Worm (Caenorhabditis elegans) whole organism, L4/young adult: ENCODE measurements around the gene egal-1.

Source experiments
- W03F9.2 ChIP-seq: fragments of 150-350 bp; optimal IDR thresholded peaks from 2 replicates; lab custom pipeline; 2014; ENCODE audit warnings: missing biosample characterization, missing genetic modification characterization
- dao-5 ChIP-seq: sonication (generic microtip); optimal IDR thresholded peaks from 2 replicates; lab custom pipeline; 2016; ENCODE audit warnings: missing genotype, missing genetic modification characterization, moderate library complexity, missing compliant biosample characterization
- him-1 ChIP-seq: sonication (generic microtip); optimal IDR thresholded peaks from 2 replicates; lab custom pipeline; 2016; ENCODE audit warnings: missing genotype, missing genetic modification reagents, missing genetic modification characterization, missing compliant biosample characterization

Gene egal-1

DNA sequence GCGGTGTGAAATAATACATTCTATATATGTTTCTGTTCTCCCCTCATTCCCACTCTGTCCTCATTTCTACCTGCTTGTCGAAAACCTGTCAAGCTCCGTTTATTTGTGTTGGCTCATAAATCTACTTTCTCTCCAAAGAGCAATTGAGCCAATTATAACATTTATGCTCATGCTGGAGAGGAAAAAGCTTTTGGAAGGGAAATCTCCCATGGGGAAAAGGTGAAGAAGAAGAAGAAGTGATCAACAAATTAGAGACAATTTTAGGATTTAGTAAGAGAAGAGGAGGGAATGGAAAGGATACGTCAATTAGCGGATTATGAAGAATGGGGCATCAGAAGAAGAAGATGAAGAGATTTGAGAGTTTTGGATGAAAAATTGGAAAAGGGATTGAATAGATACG, 14.9 kb upstream of the egal-1 start:
- no peak for TF ChIP-seq him-1

DNA sequence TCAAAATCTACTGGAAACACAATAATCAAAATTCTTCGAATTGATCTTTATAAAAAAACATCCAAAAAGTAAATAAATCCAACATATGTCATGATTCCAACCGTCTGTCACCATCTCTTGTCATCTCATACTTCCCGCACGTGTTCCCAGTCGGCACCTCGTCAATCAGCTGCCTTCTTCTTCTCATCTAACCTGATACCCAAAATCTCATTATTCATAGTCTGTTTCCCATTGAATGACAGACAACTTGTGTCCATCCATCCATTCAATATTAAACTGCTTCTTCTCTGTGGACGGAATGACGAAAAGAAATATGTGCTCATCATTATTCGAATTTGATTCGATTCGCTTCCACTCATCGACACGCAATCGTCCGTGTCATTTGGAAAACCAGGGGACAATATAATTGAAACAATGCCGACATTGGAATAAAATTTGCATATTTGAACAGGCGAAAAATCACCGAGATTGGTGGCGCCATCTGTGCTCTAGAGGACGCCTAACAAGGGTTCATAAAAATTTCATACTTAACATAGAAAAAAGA, 13.4 kb upstream of the egal-1 start:
- no peak for TF ChIP-seq him-1
- no peak for TF ChIP-seq W03F9.2 (tag; lab: Kevin White, UChicago)
- no peak for TF ChIP-seq dao-5 (tag; lab: Kevin White, UChicago)

DNA sequence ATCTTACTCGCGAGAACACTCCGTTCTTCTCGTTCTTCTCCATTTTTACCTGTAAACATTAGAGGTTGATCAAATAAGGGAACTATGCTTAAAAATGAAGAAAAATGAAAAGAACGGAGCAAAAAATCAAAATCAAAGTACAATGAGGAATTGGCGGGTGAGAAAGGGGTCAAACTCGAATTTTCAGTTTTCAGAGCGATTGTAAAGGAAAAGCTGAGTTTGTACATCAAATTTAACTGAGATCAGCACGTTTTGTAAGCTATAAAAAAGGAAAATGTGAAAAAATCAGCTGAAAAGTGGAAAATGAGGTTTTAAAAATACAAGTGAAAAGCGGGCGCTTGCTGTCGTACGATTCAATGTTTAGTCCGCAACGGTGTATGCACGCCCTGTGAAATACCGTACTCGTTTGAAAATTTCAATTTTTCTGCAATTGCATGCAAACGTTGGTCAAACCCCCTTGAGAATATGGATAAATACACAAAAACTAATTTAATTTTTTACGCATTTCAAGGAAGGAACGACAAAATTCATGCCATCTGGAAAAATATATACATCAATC, 10.4 kb upstream of the egal-1 start, which contains the start of gene oops-1:
Gene oops-1, minus strand, starts transcription at position 51 of the 559 bp plus-strand sequence.
- TF ChIP-seq dao-5 (tag; lab: Kevin White, UChicago) (no peak), him-1 (no peak), W03F9.2 (tag; lab: Kevin White, UChicago) (peak; percentile 13)

DNA sequence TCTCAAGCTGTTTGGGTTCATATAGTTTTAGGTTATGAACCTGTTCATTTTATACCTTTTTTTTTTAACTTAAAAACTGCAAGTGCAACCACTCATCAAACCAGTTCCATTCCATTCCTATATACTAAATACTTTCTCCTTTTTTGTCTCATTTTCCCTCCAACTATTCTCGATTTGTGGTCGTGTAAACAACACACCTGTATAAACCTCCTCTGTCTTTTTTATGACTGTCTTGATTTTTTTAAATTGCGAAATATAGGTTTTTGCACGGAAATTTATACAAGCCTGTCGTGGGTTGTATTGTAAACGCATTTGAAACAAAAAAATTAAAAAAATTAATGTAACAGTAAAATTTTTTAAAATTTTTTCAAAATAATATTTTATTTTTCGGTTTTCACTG, 8.1 kb upstream of the egal-1 start:
- TF ChIP-seq dao-5 (tag; lab: Kevin White, UChicago): no peak

DNA sequence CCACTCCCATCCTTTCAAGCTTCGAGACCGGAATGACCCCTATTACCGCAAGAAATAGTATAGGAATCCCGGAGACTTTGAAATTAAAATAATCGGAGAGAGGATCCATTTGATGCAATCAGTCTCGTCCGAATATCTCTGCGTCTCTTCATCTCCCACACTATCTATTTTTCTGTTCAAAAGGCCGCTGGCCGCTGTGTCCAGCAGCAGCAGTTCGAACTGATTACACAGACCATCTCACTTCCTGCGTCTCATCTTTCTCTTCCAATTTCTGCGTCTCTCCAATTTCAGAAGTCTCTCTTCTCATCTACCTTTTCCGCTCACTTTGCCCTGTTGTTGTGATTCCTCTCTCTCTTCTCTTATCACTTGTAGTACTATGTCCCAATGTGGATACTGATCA, 7.1 kb upstream of the egal-1 start:
- TF ChIP-seq W03F9.2 (tag; lab: Kevin White, UChicago) (no peak), dao-5 (tag; lab: Kevin White, UChicago) (no peak), him-1 (no peak)

DNA sequence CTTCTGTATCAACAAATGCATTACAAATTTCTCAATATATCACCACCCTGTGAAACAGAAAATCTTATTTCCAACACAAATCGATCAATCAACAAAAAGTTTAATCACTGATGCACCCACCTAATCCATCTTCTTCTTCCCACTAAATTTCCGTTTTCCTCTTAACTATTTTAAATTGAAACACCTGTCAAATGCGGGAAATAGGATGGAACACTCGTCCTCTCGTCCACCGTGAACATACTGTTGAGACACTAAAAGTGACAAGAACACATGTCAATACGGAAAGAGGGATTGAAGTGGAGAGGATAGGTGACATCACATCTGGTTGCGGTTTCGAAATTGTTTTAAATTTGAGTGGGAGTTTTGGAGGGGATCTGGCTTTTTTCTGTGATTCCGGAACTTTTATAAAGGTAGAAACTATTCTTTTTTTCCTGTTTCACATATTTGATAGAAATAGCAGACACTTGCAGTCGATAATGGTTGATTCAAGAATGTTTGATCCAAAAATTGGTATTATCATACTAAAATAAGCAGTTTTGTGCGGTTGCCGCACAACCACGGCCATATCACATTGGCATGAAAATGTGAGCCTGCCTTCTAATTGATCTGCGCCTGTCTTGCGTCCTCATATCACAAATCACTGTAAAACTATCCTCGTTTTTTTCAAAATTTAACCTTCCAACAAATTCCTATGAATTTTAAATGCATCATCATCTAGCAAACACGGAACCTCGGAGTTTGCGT, 4.4 kb upstream of the egal-1 start:
- TF ChIP-seq dao-5 (tag; lab: Kevin White, UChicago) (no peak), him-1 (no peak), W03F9.2 (tag; lab: Kevin White, UChicago) (no peak)

DNA sequence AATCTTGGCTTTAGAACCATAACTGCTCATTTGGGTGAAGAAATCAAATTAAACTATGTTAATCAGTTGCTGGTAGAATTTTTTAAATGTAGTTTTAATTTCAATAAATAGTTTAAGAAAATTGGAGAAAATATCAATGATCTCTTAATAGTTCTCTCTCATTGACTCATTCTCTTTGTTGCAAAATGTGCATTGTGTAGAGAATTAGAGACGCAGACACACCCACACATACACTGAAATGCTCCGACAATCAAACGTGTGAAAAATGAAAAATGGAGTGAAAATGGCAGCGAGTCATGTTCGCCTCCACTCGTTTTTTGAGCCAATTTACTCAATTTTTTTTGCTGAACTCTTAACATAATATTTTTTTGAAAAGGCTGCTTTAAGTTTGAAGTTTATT, 3.6 kb upstream of the egal-1 start:
- TF ChIP-seq him-1: no peak

DNA sequence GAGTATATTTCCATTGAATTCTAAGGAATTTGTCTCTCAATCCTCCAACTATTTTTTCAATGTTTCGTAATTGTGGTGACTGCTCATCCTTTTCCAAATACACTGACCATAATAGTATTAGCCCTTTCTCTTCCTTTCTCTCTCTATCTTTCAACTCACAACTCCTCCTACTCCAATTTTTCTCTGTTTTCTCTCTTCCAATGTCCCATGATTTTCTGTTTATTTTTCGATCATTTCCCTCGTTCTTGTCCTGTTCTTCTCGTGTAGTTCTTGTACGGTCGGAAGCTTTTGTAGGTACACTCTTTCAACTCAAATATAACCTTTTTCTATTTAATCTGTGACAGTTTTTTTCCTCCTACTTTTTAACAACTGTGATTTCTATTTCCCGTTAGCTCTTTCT, 2.6 kb upstream of the egal-1 start:
- no peak for TF ChIP-seq dao-5 (tag; lab: Kevin White, UChicago)
- TF ChIP-seq him-1: no peak
- TF ChIP-seq W03F9.2 (tag; lab: Kevin White, UChicago): no peak

DNA sequence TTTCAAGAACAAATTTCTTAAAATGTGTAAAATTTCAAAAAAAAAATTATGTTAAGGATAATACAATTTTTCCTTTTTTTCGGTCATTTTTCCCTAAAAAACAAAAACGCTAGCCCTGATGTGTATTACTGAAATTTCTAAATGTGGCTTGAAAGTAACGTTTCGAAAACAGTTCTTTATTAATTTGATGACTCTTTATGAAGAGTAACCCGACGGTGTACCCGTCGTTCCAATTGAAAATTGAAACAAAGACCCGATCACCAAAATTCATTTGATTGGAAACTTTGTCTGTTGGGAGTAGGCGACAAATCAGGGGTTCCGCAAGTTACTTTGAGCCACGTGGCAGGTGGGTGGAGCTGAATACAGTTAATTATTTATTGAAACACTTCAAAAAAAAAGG, 8.2 kb downstream of the egal-1 start:
- TF ChIP-seq dao-5 (tag; lab: Kevin White, UChicago) (no peak), him-1 (no peak), W03F9.2 (tag; lab: Kevin White, UChicago) (no peak)

DNA sequence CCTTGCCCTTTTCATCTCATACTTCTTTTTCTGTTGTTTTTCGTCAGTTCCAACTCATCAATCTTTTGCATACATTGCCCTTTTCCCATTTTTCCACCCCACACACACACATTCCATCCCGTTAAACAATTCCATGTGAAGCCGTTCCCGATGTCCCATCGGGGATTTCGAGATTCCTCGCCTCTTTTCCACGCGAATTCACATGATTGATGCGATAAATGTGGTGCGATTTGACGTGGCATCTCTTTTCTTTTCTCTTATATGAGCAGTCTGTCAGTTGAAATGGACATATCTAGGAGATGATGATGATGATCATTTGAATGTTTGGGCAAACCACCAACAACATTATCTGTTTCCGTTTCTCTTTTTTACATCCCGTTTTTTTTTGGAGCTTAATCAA, 9.6 kb downstream of the egal-1 start:
- TF ChIP-seq dao-5 (tag; lab: Kevin White, UChicago) (no peak), W03F9.2 (tag; lab: Kevin White, UChicago) (no peak), him-1 (no peak)

DNA sequence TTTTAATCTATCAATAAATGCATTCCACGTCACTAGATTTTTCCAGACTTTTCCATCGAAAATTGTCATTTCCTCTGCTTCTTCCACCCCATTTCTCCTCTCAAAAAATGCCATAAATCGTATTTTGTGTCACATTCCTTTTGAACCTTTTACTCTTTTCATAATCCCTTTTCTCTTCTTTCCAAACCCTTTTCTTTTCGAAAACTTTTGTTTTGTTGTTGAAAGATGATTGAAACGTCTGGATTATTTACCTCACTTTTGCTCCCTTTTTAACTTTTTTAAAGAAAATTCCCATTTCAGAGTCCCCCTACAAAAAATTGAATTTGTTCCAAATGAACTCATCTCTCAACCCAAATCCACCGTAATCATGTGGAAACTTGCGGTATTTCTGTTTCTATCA, 14.6 kb downstream of the egal-1 start, which contains the start of gene C06E7.2:
Gene C06E7.2, plus strand, starts transcription at position 301 of the 400 bp plus-strand sequence.
- TF ChIP-seq him-1 (no peak), W03F9.2 (tag; lab: Kevin White, UChicago) (no peak), dao-5 (tag; lab: Kevin White, UChicago) (no peak)

DNA sequence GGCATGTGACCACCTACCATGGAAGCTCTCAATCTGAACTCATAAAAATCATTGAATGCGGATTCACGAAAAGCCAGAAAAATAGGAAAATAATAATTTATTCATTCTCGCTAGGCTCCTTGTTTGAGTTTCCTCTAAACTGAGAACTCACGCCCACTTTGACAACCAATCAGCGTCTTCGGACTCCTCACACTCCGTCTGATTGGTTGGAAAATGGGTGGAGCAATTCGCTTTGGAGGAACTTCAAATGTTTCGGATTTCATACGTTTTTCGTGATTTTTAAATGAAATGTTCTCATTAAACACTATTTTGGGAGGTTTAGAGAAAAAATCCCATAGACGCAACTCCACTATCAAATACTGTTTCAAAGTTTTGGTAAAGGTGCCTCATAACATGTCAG, 18.3 kb downstream of the egal-1 start:
- no peak for TF ChIP-seq dao-5 (tag; lab: Kevin White, UChicago)
- TF ChIP-seq W03F9.2 (tag; lab: Kevin White, UChicago): no peak
- no peak for TF ChIP-seq him-1

DNA sequence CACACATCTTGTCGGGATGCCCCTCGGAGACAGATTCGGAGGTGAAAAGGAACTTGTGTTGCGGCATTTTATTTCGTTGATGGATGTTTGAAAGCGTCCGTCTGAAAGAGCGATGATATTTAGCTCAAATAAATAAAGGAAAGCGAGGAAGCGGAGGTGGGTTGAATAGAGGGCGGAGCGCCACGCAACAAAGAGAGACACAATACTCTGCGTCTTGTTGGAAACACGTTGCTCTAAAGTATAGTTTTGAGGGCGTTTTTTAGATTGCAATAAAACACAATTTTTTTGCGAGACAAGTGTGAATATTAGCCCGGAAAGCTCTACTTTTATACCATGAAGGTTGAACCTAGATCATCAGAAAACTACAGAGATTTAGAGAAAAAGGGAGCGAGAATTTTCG, 21.7 kb downstream of the egal-1 start, which contains the start of gene sams-4:
Gene sams-4, minus strand, starts transcription at position 101 of the 400 bp plus-strand sequence.
- TF ChIP-seq him-1 (no peak), dao-5 (tag; lab: Kevin White, UChicago) (no peak)

DNA sequence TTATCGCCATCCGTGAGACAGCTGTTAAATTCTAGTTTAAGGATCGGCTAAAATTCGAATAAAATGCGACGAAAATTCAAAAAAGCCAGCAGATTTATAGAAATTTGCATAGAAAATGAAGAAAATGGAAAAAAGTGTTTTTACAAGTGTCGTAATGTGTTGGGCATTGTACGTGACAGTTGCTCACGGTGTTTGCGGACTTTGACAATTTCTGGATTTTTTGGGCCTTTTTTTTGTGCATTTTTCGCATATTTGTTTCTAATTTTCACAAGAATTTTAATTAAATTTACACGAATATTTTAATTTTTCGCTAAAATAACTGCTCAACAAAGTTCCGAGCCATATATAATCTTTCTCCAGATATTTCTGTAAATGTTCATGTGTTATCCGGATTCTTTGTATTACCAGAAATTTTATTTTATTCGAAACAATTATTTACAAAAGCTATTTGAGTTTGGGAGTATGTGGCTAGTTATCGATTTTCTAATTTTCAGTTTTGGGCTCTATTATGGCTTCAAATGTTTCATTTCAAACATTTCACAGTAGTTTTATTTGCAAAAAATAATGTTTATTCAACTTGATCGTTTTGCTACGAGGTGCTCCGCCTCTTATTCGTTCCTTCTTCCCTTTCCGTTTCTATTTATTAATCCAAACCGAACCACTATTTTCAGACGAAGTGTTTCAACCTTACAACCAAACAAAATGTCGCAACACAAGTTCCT, 23.6 kb downstream of the egal-1 start, which contains the start of gene sams-3:
Gene sams-3, plus strand, starts transcription at position 672 of the 722 bp plus-strand sequence.
- TF ChIP-seq dao-5 (tag; lab: Kevin White, UChicago) (no peak), him-1 (no peak), W03F9.2 (tag; lab: Kevin White, UChicago) (peak; percentile 7)
